Fruit fly (Drosophila melanogaster) whole organism, wandering third instar larva: Measurements from ENCODE around the gene Tailor.

Experiments used
- Abd-B ChIP-seq: fragments of >200 bp; optimal IDR thresholded peaks from 2 replicates; lab custom pipeline; 2017; ENCODE audit warnings: missing biosample characterization, missing genetic modification characterization
- CG32264 ChIP-seq: fragments of 200-800 bp; sonication (Bioruptor generic); optimal IDR thresholded peaks from 2 replicates; lab custom pipeline; 2016; ENCODE audit warnings: missing biosample characterization, missing genetic modification characterization
- CG9705 ChIP-seq: fragments of 200-800 bp; sonication (Bioruptor generic); optimal IDR thresholded peaks from 2 replicates; lab custom pipeline; 2018; ENCODE audit warnings: missing biosample characterization, mild to moderate bottlenecking, missing genetic modification characterization
- CrebA ChIP-seq: fragments of 200-800 bp; sonication (Bioruptor generic); optimal IDR thresholded peaks from 2 replicates; lab custom pipeline; 2016; ENCODE audit warnings: missing biosample characterization, mild to moderate bottlenecking, missing genetic modification characterization, borderline replicate concordance
- Dfd ChIP-seq: fragments of >200 bp; optimal IDR thresholded peaks from 2 replicates; lab custom pipeline; 2017; ENCODE audit warnings: missing biosample characterization, missing genetic modification characterization
- Dif ChIP-seq: fragments of 200-275, 200-300 bp; sonication (Bioruptor generic); optimal IDR thresholded peaks from 2 replicates; lab custom pipeline; 2018; ENCODE audit warnings: missing biosample characterization, missing genetic modification characterization; ENCODE audit not compliant: partially characterized antibody
- GATAd ChIP-seq: sonication (Bioruptor generic); optimal IDR thresholded peaks from 2 replicates; lab custom pipeline; 2016; ENCODE audit warnings: missing biosample characterization, missing genetic modification characterization
- HLH106 ChIP-seq: fragments of 200-800 bp; optimal IDR thresholded peaks from 3 replicates; lab custom pipeline; 2019; ENCODE audit warnings: missing biosample characterization, mild to moderate bottlenecking, missing genetic modification characterization, moderate library complexity
- Hnf4 ChIP-seq: fragments of 200-800 bp; sonication (Bioruptor generic); optimal IDR thresholded peaks from 2 replicates; lab custom pipeline; 2016; ENCODE audit warnings: missing biosample characterization, mild to moderate bottlenecking, missing genetic modification characterization
- Hr78 ChIP-seq: fragments of >200 bp; optimal IDR thresholded peaks from 2 replicates; lab custom pipeline; 2017; ENCODE audit warnings: missing biosample characterization, missing genetic modification characterization
- Hr83 ChIP-seq: fragments of 200-300 bp; sonication (Bioruptor generic); optimal IDR thresholded peaks from 2 replicates; lab custom pipeline; 2016; ENCODE audit warnings: missing biosample characterization, mild to moderate bottlenecking, missing genetic modification characterization, moderate library complexity; ENCODE audit not compliant: poor library complexity, severe bottlenecking
- Jra ChIP-seq: sonication (Bioruptor generic); optimal IDR thresholded peaks from 2 replicates; lab custom pipeline; 2016; ENCODE audit warnings: missing biosample characterization, missing genetic modification characterization
- Mio ChIP-seq: sonication (Bioruptor generic); optimal IDR thresholded peaks from 2 replicates; lab custom pipeline; 2016; ENCODE audit warnings: missing biosample characterization, missing genetic modification characterization
- OdsH ChIP-seq: fragments of 200-800 bp; sonication (Bioruptor generic); optimal IDR thresholded peaks from 2 replicates; lab custom pipeline; 2016; ENCODE audit warnings: missing biosample characterization, mild to moderate bottlenecking, missing genetic modification characterization
- Rel ChIP-seq, 2 experiments: fragments of 200-800 bp; sonication (Bioruptor generic) in 1 of 2; optimal IDR thresholded peaks; 2 replicates in 1 of 2; 3 replicates in 1 of 2; lab custom pipeline; 2016 to 2019; ENCODE audit warnings: mild to moderate bottlenecking in 2 of 2, missing biosample characterization in 2 of 2, missing genetic modification characterization in 2 of 2, moderate library complexity in 1 of 2
- Sp1 ChIP-seq: fragments of 200-800 bp; sonication (Bioruptor generic); optimal IDR thresholded peaks from 3 replicates; lab custom pipeline; 2019; ENCODE audit warnings: missing biosample characterization, mild to moderate bottlenecking, missing genetic modification characterization, moderate library complexity
- Vsx2 ChIP-seq: fragments of 200-300, 225-300 bp; sonication (Bioruptor generic); optimal IDR thresholded peaks from 2 replicates; lab custom pipeline; 2018; ENCODE audit warnings: missing biosample characterization, missing genetic modification characterization; ENCODE audit not compliant: partially characterized antibody
- br ChIP-seq: fragments of 200-800 bp; sonication (Bioruptor generic); optimal IDR thresholded peaks from 2 replicates; lab custom pipeline; 2016; ENCODE audit warnings: missing biosample characterization, missing genetic modification characterization
- brk ChIP-seq: fragments of 200-800 bp; sonication (Bioruptor generic); optimal IDR thresholded peaks from 2 replicates; lab custom pipeline; 2016; ENCODE audit warnings: missing biosample characterization, mild to moderate bottlenecking, missing genetic modification characterization
- dl ChIP-seq, 2 experiments: fragments of 175-275, 200-275 bp in 1 of 2; fragments of 200-275 bp in 1 of 2; sonication (Bioruptor generic); optimal IDR thresholded peaks; lab custom pipeline; 2018; ENCODE audit warnings: mild to moderate bottlenecking in 2 of 2, missing biosample characterization in 2 of 2, missing genetic modification characterization in 2 of 2, moderate library complexity in 2 of 2; ENCODE audit not compliant: partially characterized antibody in 2 of 2, insufficient read depth in 1 of 2
- dmrt93B ChIP-seq: fragments of 200-800 bp; sonication (Bioruptor generic); optimal IDR thresholded peaks from 2 replicates; lab custom pipeline; 2018; ENCODE audit warnings: missing biosample characterization, mild to moderate bottlenecking, missing genetic modification characterization
- dsf ChIP-seq: sonication (Bioruptor generic); optimal IDR thresholded peaks from 2 replicates; lab custom pipeline; 2016; ENCODE audit warnings: missing biosample characterization, missing genetic modification characterization, borderline replicate concordance
- ey ChIP-seq: fragments of 200-800 bp; sonication (Bioruptor generic); optimal IDR thresholded peaks from 2 replicates; lab custom pipeline; 2016; ENCODE audit warnings: missing biosample characterization, missing genetic modification characterization
- foxo ChIP-seq, 2 experiments: fragments of 200-800 bp; sonication (Bioruptor generic); optimal IDR thresholded peaks; 2 replicates in 1 of 2; 3 replicates in 1 of 2; lab custom pipeline; 2016 to 2017; ENCODE audit warnings: missing biosample characterization in 2 of 2, missing genetic modification characterization in 2 of 2
- fru ChIP-seq: fragments of 200-800 bp; sonication (Bioruptor generic); optimal IDR thresholded peaks from 3 replicates; lab custom pipeline; 2016; ENCODE audit warnings: missing biosample characterization, mild to moderate bottlenecking, missing genetic modification characterization
- h ChIP-seq: fragments of 200-800 bp; sonication (Bioruptor generic); optimal IDR thresholded peaks from 3 replicates; lab custom pipeline; 2016; ENCODE audit warnings: missing biosample characterization, mild to moderate bottlenecking, missing genetic modification characterization
- jim ChIP-seq: fragments of 175-275, 200-325 bp; sonication (Bioruptor generic); optimal IDR thresholded peaks from 2 replicates; lab custom pipeline; 2016; ENCODE audit warnings: missing biosample characterization, mild to moderate bottlenecking, missing genetic modification characterization
- lola ChIP-seq: fragments of >200 bp; optimal IDR thresholded peaks from 2 replicates; lab custom pipeline; 2017; ENCODE audit warnings: missing biosample characterization, missing genetic modification characterization
- pan ChIP-seq: fragments of >200 bp; optimal IDR thresholded peaks from 2 replicates; lab custom pipeline; 2017
- psq ChIP-seq: fragments of 200-800 bp; sonication (Bioruptor generic); optimal IDR thresholded peaks from 3 replicates; lab custom pipeline; 2017; ENCODE audit warnings: missing biosample characterization, mild to moderate bottlenecking, missing genetic modification characterization, moderate library complexity
- rgr ChIP-seq: fragments of 200-800 bp; sonication (Bioruptor generic); optimal IDR thresholded peaks from 3 replicates; lab custom pipeline; 2016; ENCODE audit warnings: missing biosample characterization, mild to moderate bottlenecking, missing genetic modification characterization
- sage ChIP-seq: fragments of 200-800 bp; sonication (Bioruptor generic); optimal IDR thresholded peaks from 2 replicates; lab custom pipeline; 2016; ENCODE audit warnings: missing biosample characterization, mild to moderate bottlenecking, missing genetic modification characterization
- tai ChIP-seq: sonication (Bioruptor generic); optimal IDR thresholded peaks from 2 replicates; lab custom pipeline; 2016; ENCODE audit warnings: missing biosample characterization, missing genetic modification characterization
- usp ChIP-seq: fragments of >200 bp; optimal IDR thresholded peaks from 2 replicates; lab custom pipeline; 2017; ENCODE audit warnings: missing biosample characterization, missing genetic modification characterization
- woc ChIP-seq: sonication (Bioruptor generic); optimal IDR thresholded peaks from 2 replicates; lab custom pipeline; 2016; ENCODE audit warnings: missing biosample characterization, mild to moderate bottlenecking, missing genetic modification characterization

Tailor gene

DNA sequence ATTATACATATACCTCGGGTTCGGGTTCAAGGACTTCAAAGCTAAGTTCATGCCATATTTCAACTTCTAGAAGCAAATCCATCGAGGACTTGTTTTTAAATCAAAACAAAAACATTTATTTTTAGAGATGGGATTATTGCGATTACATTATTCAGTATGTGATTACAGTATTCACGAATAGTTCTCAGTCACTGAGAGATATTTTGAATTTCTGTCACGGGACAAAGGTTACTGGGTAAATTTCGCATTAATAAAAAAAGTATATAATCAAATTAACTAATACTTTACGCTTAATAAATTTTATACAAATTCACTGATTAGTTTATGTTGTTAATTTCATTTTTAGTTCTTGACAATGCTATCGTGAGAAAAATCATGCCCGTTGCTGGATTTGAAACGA lies 7.7 kb upstream of the Tailor start:
- TF ChIP-seq Hr83 (GFP tag; lab: Kevin White, UChicago) (peak; percentile 11), OdsH (no peak), Dfd (GFP tag; lab: Kevin White, UChicago) (no peak), Vsx2 (no peak), CG32264 (GFP tag; lab: Kevin White, UChicago) (no peak), dl (GFP tag; optimal IDR thresholded peaks at IDR 0.05; lab: Kevin White, UChicago; ENCODE audit: insufficient read depth in 1 of 2, partially characterized antibody in 2 of 2) (no peak), Mio (GFP tag; lab: Kevin White, UChicago) (no peak), ey (GFP tag; lab: Kevin White, UChicago) (peak; percentile 9), tai (no peak), dmrt93B (no peak), woc (GFP tag; lab: Kevin White, UChicago) (peak; percentile 10), dsf (GFP tag; lab: Kevin White, UChicago) (no peak), h (GFP tag; lab: Kevin White, UChicago) (no peak), HLH106 (tag; lab: Kevin White, UChicago) (peak; percentile 46), br (no peak), foxo (GFP tag; optimal IDR thresholded peaks at IDR 0.05; lab: Kevin White, UChicago) (peak in 1 of 2 experiments; percentile 18), Dif (no peak), usp (GFP tag; lab: Kevin White, UChicago) (no peak), CrebA (GFP tag; lab: Kevin White, UChicago) (no peak), Jra (GFP tag; lab: Kevin White, UChicago) (no peak), Rel (GFP tag; optimal IDR thresholded peaks at IDR 0.05; lab: Kevin White, UChicago) (no peak), Rel (tag; optimal IDR thresholded peaks at IDR 0.05; lab: Kevin White, UChicago) (no peak), GATAd (no peak), brk (GFP tag; lab: Kevin White, UChicago) (peak; percentile 8), pan (lab: Kevin White, UChicago) (no peak), fru (GFP tag; lab: Kevin White, UChicago) (no peak), sage (GFP tag; lab: Kevin White, UChicago) (no peak), psq (GFP tag; lab: Kevin White, UChicago) (no peak), CG9705 (no peak)

DNA sequence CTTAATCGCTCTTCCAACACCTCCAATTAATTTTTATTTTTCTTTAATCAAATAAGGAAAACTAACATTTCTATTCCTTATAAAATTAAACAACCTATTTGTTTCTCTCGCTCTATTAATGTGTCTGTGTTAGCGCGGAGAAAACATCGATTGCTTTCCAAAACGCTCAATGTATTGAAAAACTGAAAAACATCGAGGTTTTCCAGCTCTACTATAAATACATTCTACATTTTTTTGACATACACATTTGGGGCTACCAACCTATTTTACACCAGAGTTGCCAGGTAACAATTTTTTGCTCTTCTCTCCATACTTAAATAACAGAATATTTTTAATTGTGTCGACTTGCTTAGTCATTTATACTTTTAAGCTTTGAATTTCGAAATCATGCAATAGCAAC lies 6.0 kb upstream of the Tailor start:
- no peak for TF ChIP-seq psq (GFP tag; lab: Kevin White, UChicago)
- no peak for TF ChIP-seq Sp1 (GFP tag; lab: Kevin White, UChicago)
- no peak for TF ChIP-seq CG32264 (GFP tag; lab: Kevin White, UChicago)
- no peak for TF ChIP-seq Dif
- TF ChIP-seq woc (GFP tag; lab: Kevin White, UChicago), result no peak
- no peak for TF ChIP-seq OdsH
- no peak for TF ChIP-seq usp (GFP tag; lab: Kevin White, UChicago)
- TF ChIP-seq dl (GFP tag; optimal IDR thresholded peaks at IDR 0.05; lab: Kevin White, UChicago; ENCODE audit: insufficient read depth in 1 of 2, partially characterized antibody in 2 of 2), result no peak
- no peak for TF ChIP-seq Abd-B (GFP tag; lab: Kevin White, UChicago)
- no peak for TF ChIP-seq CG9705
- TF ChIP-seq jim, result no peak
- TF ChIP-seq dsf (GFP tag; lab: Kevin White, UChicago), result no peak
- no peak for TF ChIP-seq Mio (GFP tag; lab: Kevin White, UChicago)
- no peak for TF ChIP-seq dmrt93B

DNA sequence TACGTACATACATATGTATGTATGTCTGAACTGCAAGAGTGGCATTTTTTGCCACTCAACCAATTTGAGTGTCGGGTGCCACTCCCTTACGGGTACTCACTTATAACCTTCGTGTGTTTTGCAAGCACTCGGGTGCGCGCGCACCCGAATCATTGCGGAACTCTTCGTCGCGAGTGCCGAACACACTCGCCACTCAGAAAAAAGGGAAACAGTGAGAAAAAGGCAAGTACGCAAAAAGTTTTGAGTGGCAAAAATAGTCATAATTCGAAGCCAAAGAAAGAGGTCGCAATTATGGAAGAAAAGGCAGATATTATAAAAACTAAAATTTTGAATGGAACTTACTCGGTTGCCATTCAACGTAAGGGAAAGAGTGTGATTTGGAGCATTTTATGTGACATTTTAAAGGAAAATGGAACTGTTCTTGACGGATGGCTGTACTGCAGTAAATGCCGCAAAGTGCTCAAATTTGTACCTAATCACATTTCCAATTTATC lies 4.5 kb upstream of the Tailor start:
- TF ChIP-seq brk (GFP tag; lab: Kevin White, UChicago), result peak; percentile 6
- TF ChIP-seq rgr (GFP tag; lab: Kevin White, UChicago), result peak; percentile 33
- no peak for TF ChIP-seq psq (GFP tag; lab: Kevin White, UChicago)
- TF ChIP-seq Vsx2, result no peak
- peak; percentile 75 for TF ChIP-seq h (GFP tag; lab: Kevin White, UChicago)
- no peak for TF ChIP-seq jim
- TF ChIP-seq foxo (GFP tag; optimal IDR thresholded peaks at IDR 0.05; lab: Kevin White, UChicago), result peak in 1 of 2 experiments; percentile 20
- TF ChIP-seq Rel (GFP tag; optimal IDR thresholded peaks at IDR 0.05; lab: Kevin White, UChicago), result no peak
- peak; percentile 57 for TF ChIP-seq Rel (tag; optimal IDR thresholded peaks at IDR 0.05; lab: Kevin White, UChicago)
- TF ChIP-seq Dif, result no peak
- peak; percentile 53 for TF ChIP-seq Hr83 (GFP tag; lab: Kevin White, UChicago)
- no peak for TF ChIP-seq dmrt93B
- TF ChIP-seq fru (GFP tag; lab: Kevin White, UChicago), result peak; percentile 40
- TF ChIP-seq br, result no peak
- no peak for TF ChIP-seq Hr78
- TF ChIP-seq Abd-B (GFP tag; lab: Kevin White, UChicago), result no peak
- TF ChIP-seq Hnf4 (GFP tag; lab: Kevin White, UChicago), result no peak
- peak; percentile 36 for TF ChIP-seq ey (GFP tag; lab: Kevin White, UChicago)
- TF ChIP-seq lola (GFP tag; lab: Kevin White, UChicago), result no peak
- TF ChIP-seq Dfd (GFP tag; lab: Kevin White, UChicago), result no peak
- peak; percentile 40 for TF ChIP-seq pan (lab: Kevin White, UChicago)
- TF ChIP-seq woc (GFP tag; lab: Kevin White, UChicago), result peak; percentile 29
